Worm (Caenorhabditis elegans): Measurements from ENCODE around the gene dhps-1.
A peak's percentile ranks its signal among the peaks of the same experiment; 100 is the strongest.

dhps-1 gene

DNA sequence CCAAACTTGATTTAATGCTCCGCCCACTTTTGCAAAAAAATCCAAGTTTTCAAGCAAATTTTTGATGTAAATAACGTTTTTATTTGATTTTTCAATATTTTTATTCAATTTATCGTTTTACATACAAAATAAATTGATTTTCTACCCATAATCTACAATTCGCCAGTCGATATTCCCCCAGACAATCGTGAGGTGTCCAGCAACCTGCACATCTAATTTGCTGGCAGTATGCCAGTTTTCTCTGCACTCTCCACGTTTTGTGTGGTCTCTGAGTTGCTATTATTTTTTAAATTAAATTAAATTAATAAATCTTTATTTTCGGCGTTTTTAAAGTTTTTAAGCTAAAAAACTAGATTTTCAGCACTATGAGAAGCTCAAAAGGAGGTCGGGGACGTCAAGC lies 12.7 kb upstream of the dhps-1 start (continued):
- TF ChIP-seq mdl-1 (tag; optimal IDR thresholded peaks at IDR 0.05) (peak; percentile 14 to 55), nhr-129 (tag; optimal IDR thresholded peaks at IDR 0.05) (peak; percentile 41), unc-55 (GFP tag; optimal IDR thresholded peaks at IDR 0.05) (peak; percentile 89), unc-39 (tag; optimal IDR thresholded peaks at IDR 0.05) (no peak), ama-1 (optimal IDR thresholded peaks at IDR 0.05) (no peak), fos-1 (tag; optimal IDR thresholded peaks at IDR 0.05) (peak; percentile 80), elt-3 (tag; optimal IDR thresholded peaks at IDR 0.05) (no peak), ceh-16 (tag; optimal IDR thresholded peaks at IDR 0.05) (no peak), dmd-4 (tag; optimal IDR thresholded peaks at IDR 0.05) (no peak), nhr-21 (tag; optimal IDR thresholded peaks at IDR 0.05) (peak; percentile 90), crh-2 (tag; optimal IDR thresholded peaks at IDR 0.05) (peak; percentile 93), sma-3 (GFP tag; optimal IDR thresholded peaks at IDR 0.05) (peak; percentile 97), elt-1 (tag; optimal IDR thresholded peaks at IDR 0.05) (no peak), F13H6.1 (tag; optimal IDR thresholded peaks at IDR 0.05) (peak; percentile 85)

DNA sequence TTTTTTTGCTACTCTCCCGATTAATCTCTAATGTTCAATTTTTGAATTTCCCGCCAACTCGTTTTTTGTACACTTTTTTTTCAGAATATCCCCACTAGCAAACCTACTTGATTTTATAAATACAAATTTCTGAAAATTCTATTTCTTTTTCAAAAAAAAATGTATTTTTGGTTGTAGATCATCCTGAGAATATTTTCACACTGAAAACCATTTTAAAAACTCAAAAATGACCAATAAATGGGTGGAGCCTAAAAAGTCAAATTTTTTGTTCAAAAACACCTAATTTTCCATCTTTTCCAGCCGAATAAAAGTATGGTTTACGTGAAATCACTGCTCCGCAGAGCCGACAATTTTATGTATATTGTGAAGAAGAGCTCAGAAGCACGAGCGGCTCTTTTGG lies 4.1 kb upstream of the dhps-1 start, which contains the start of gene Y17G7B.3:
Gene Y17G7B.3 (plus strand): TSS at position 301 of the 400 bp plus-strand sequence.
- no peak for TF ChIP-seq F13H6.1 (tag; optimal IDR thresholded peaks at IDR 0.05)

DNA sequence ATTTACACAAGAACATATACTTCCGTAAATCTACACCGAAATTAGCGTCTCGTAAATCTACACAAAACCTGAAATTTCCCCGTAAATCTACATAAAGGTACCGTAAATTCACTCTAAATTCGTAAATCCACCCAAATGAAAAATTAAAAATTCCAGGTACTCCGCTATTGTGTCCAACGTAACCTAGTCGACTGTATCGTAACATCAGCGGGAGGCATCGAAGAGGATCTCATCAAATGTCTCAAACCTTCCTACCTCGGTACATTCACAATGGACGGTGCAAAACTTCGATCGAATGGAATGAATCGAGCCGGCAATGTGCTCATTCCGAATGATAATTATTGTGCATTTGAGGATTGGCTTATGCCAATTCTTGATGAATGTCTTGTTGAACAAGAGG lies 2.1 kb downstream of the dhps-1 start:
- no peak for TF ChIP-seq skn-1 (tag; optimal IDR thresholded peaks at IDR 0.05)
- no peak for TF ChIP-seq unc-39 (tag; optimal IDR thresholded peaks at IDR 0.05)
- no peak for TF ChIP-seq F13H6.1 (tag; optimal IDR thresholded peaks at IDR 0.05)
- TF ChIP-seq lin-39 (tag; optimal IDR thresholded peaks at IDR 0.05) = no peak
- TF ChIP-seq sem-4 (tag; optimal IDR thresholded peaks at IDR 0.05) = no peak
- TF ChIP-seq sma-9 (GFP tag; optimal IDR thresholded peaks at IDR 0.05) = no peak
- TF ChIP-seq sma-9 (tag; optimal IDR thresholded peaks at IDR 0.05) = no peak
- TF ChIP-seq elt-1 (tag; optimal IDR thresholded peaks at IDR 0.05) = no peak
- no peak for TF ChIP-seq ztf-11 (tag; optimal IDR thresholded peaks at IDR 0.05)
- no peak for TF ChIP-seq elt-3 (tag; optimal IDR thresholded peaks at IDR 0.05)
- TF ChIP-seq lin-13 (GFP tag; optimal IDR thresholded peaks at IDR 0.05) = no peak
- TF ChIP-seq nhr-10 (tag; optimal IDR thresholded peaks at IDR 0.05) = no peak
- no peak for TF ChIP-seq ceh-82 (tag; optimal IDR thresholded peaks at IDR 0.05)
- TF ChIP-seq nhr-77 (tag; optimal IDR thresholded peaks at IDR 0.05) = no peak
- no peak for TF ChIP-seq egl-27 (tag; optimal IDR thresholded peaks at IDR 0.05)
- TF ChIP-seq blmp-1 (tag; optimal IDR thresholded peaks at IDR 0.05; ENCODE audit: insufficient read depth) = no peak
- no peak for TF ChIP-seq ama-1 (optimal IDR thresholded peaks at IDR 0.05)
- no peak for TF ChIP-seq mab-5 (tag; optimal IDR thresholded peaks at IDR 0.05)

DNA sequence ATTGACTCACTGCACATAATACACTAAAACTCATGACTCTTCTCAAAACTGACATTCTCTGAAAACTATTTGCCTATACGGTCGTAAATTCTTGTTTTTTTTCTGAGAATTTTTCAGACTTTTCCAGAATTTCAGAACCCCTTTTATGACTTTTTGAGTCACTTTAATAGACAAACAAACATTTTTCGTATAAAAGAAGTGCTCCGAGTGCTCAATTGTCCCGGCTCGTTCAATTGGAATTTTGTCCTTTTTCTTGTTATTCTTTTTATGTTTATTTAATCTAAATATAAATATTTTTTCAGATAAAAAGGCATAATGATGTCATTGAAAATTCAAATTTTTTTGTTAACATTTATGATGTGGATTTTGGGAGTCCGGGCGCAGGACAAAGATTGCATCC lies 6.1 kb downstream of the dhps-1 start, which contains the start of gene Y17G7B.23:
Gene Y17G7B.23 (plus strand): TSS at position 301 of the 400 bp plus-strand sequence.
- TF ChIP-seq nhr-237 (tag; optimal IDR thresholded peaks at IDR 0.05) = no peak

DNA sequence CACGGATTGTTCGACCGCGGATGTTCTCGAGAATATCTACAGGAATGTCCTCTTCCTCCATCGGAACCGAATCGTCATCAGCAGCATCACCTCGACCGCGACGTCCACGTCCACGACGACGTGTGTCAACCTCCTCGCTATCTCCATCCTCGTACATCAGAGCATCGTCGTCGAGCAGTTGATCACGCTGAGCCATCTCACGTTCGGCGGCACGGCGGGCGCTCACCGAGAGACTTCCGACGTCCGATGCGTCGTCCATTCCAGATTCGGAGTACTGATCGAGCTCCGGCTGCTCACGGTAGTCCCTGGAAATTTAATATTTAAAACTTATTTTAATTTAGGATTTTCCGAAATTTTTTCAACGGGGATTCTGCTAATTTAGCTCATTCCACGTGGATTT lies 13.2 kb downstream of the dhps-1 start:
- TF ChIP-seq mab-5 (tag; optimal IDR thresholded peaks at IDR 0.05) = no peak
- TF ChIP-seq nhr-21 (tag; optimal IDR thresholded peaks at IDR 0.05) = no peak
- no peak for TF ChIP-seq alr-1 (tag; optimal IDR thresholded peaks at IDR 0.05)
- no peak for TF ChIP-seq lin-39 (tag; optimal IDR thresholded peaks at IDR 0.05)
- TF ChIP-seq nhr-11 (tag; optimal IDR thresholded peaks at IDR 0.05) = no peak
- no peak for TF ChIP-seq crh-2 (tag; optimal IDR thresholded peaks at IDR 0.05)
- no peak for TF ChIP-seq gmeb-1 (tag; optimal IDR thresholded peaks at IDR 0.05)
- no peak for TF ChIP-seq unc-62 (GFP tag; optimal IDR thresholded peaks at IDR 0.05)
- no peak for TF ChIP-seq nhr-77 (tag; optimal IDR thresholded peaks at IDR 0.05)
- TF ChIP-seq lin-13 (GFP tag; optimal IDR thresholded peaks at IDR 0.05) = no peak
- TF ChIP-seq ZK546.5 (tag; optimal IDR thresholded peaks at IDR 0.05) = no peak
- no peak for TF ChIP-seq elt-1 (tag; optimal IDR thresholded peaks at IDR 0.05)

DNA sequence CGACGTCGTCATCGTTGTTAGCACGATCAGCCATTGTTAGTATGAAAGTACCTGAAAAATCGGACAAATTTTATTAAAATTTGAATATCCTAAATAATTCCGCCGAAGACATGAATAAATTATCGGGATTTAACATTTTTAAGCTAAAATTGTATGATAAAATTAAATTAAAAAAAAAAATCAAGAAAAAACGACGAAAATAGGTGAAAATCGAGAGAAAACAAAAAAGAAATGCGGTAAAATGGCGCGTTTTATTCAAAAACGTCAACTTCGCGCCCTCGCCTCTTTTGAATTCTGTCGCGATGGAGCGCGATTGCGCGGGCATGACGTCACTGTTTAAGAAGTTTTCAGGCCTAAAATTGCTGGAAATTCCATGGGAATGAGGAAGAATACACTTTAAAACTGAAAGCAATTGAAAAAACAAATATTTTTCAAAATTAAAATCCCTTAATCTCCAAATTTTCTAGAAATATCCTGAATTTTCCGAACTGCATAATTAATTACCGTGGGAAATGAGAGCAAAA lies 13.8 kb downstream of the dhps-1 start, which contains the start of gene mcm-2:
Gene mcm-2 (minus strand): TSS at position 51 of the 524 bp plus-strand sequence.
- TF ChIP-seq aly-2 (tag; optimal IDR thresholded peaks at IDR 0.05) (no peak), C34F6.9 (tag; optimal IDR thresholded peaks at IDR 0.05) (peak; percentile 78), egl-27 (tag; optimal IDR thresholded peaks at IDR 0.05) (no peak), nhr-23 (tag; optimal IDR thresholded peaks at IDR 0.05) (no peak), sem-4 (tag; optimal IDR thresholded peaks at IDR 0.05) (no peak), unc-55 (GFP tag; optimal IDR thresholded peaks at IDR 0.05) (peak; percentile 88), ceh-16 (tag; optimal IDR thresholded peaks at IDR 0.05) (no peak), ztf-11 (tag; optimal IDR thresholded peaks at IDR 0.05) (no peak), Y55F3AM.14 (GFP tag; optimal IDR thresholded peaks at IDR 0.05) (no peak), blmp-1 (tag; optimal IDR thresholded peaks at IDR 0.05; ENCODE audit: insufficient read depth) (no peak), nhr-77 (tag; optimal IDR thresholded peaks at IDR 0.05) (no peak), ceh-82 (tag; optimal IDR thresholded peaks at IDR 0.05) (no peak), F13H6.1 (tag; optimal IDR thresholded peaks at IDR 0.05) (no peak), mdl-1 (tag; optimal IDR thresholded peaks at IDR 0.05) (no peak), R02D3.7 (tag; optimal IDR thresholded peaks at IDR 0.05) (no peak), dmd-4 (tag; optimal IDR thresholded peaks at IDR 0.05) (no peak), ztf-1 (GFP tag; conservative IDR thresholded peaks at IDR 0.05) (no peak), elt-1 (tag; optimal IDR thresholded peaks at IDR 0.05) (no peak), lin-13 (GFP tag; optimal IDR thresholded peaks at IDR 0.05) (no peak), sma-9 (GFP tag; optimal IDR thresholded peaks at IDR 0.05) (no peak), sma-9 (tag; optimal IDR thresholded peaks at IDR 0.05) (no peak), alr-1 (tag; optimal IDR thresholded peaks at IDR 0.05) (no peak), elt-3 (tag; optimal IDR thresholded peaks at IDR 0.05) (no peak), gmeb-1 (tag; optimal IDR thresholded peaks at IDR 0.05) (peak; percentile 86), nhr-21 (tag; optimal IDR thresholded peaks at IDR 0.05) (no peak), nhr-11 (tag; optimal IDR thresholded peaks at IDR 0.05) (no peak), skn-1 (tag; optimal IDR thresholded peaks at IDR 0.05) (no peak), ztf-4 (tag; optimal IDR thresholded peaks at IDR 0.05) (no peak)

Data from whole organism, L2 larva.